Worm (Caenorhabditis elegans): ENCODE data around the gene chil-14.

ce11 chrV:1447079-1447478 is 7.8 kb upstream of the chil-14 start, which contains the start of gene cnc-4:
- TF ChIP-seq pqm-1 (tag; optimal IDR thresholded peaks at IDR 0.05) (no peak), egl-27 (tag; optimal IDR thresholded peaks at IDR 0.05) (no peak), ztf-11 (tag; optimal IDR thresholded peaks at IDR 0.05) (no peak), snpc-4 (tag; optimal IDR thresholded peaks at IDR 0.05) (no peak), mep-1 (tag; optimal IDR thresholded peaks at IDR 0.05) (no peak), unc-62 (GFP tag; optimal IDR thresholded peaks at IDR 0.05 in 1 of 2) (no peak), unc-62 (tag; optimal IDR thresholded peaks at IDR 0.05) (no peak), nhr-77 (tag; optimal IDR thresholded peaks at IDR 0.05) (no peak), ama-1 (optimal IDR thresholded peaks at IDR 0.05) (no peak), lin-38 (GFP tag; IDR thresholded peaks at IDR 0.05) (no peak)
